Fruit fly (Drosophila melanogaster) whole organism, prepupa: Measurements from ENCODE around the gene CG14434.

Source experiments
- Blimp-1 ChIP-seq: fragments of 200-800 bp; sonication (Bioruptor generic); optimal IDR thresholded peaks from 3 replicates; lab custom pipeline; 2017; ENCODE audit warnings: missing biosample characterization, missing genetic modification characterization, mild to moderate bottlenecking, moderate library complexity, missing genetic modification reagents
- Ets96B ChIP-seq: fragments of 200-800 bp; optimal IDR thresholded peaks from 2 replicates; lab custom pipeline; 2019; ENCODE audit warnings: missing biosample characterization, mild to moderate bottlenecking, missing genetic modification characterization, moderate library complexity
- Hr38 ChIP-seq: sonication (Bioruptor generic); optimal IDR thresholded peaks from 2 replicates; lab custom pipeline; 2016; ENCODE audit warnings: missing biosample characterization, missing genetic modification characterization
- Lpt ChIP-seq: fragments of 200-800 bp; sonication (Bioruptor generic); optimal IDR thresholded peaks from 3 replicates; lab custom pipeline; 2016; ENCODE audit warnings: missing biosample characterization, missing genetic modification characterization
- achi ChIP-seq: fragments of 200-800 bp; sonication (Bioruptor generic); optimal IDR thresholded peaks from 3 replicates; lab custom pipeline; 2016; ENCODE audit warnings: missing biosample characterization, missing genetic modification characterization
- lz ChIP-seq: fragments of 200-800 bp; sonication (Bioruptor generic); optimal IDR thresholded peaks from 3 replicates; lab custom pipeline; 2016; ENCODE audit warnings: missing biosample characterization, missing genetic modification characterization

dm6 chrX:6866040-6866439, 954 bp downstream of the CG14434 start:
- TF ChIP-seq Ets96B: no peak
- no peak for TF ChIP-seq lz (GFP tag; lab: Kevin White, UChicago)
- no peak for TF ChIP-seq Hr38 (GFP tag; lab: Kevin White, UChicago)
- TF ChIP-seq Lpt (GFP tag; lab: Kevin White, UChicago): no peak
- no peak for TF ChIP-seq Blimp-1 (GFP tag; lab: Kevin White, UChicago)
- TF ChIP-seq achi (GFP tag; lab: Kevin White, UChicago): no peak
